Worm (Caenorhabditis elegans): Measurements from ENCODE around the gene clec-121.

clec-121 gene

DNA sequence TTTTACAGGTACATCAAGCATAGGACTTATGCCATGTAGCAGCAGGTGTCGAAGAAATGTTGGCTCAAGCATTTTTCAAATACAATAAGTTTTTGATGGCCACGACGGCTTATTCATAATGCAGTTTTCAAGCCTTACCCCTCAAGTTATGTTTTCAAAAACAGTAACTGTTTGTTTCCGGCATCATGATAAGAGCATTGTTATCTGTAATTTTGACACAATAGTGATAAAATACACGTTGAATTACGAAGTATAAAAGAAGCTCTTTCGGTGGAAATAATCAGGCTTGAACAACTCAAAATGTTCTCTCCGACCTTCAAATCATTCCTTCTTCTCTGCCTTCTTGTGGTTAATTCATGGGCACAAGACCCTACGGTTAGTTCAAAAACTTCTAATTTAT, at the start of gene clec-121:
Gene clec-121 (plus strand): TSS at position 301 of the 400 bp plus-strand sequence.
- no peak for TF ChIP-seq elt-1 (tag; optimal IDR thresholded peaks at IDR 0.05; ENCODE audit: borderline replicate concordance, insufficient read depth)

DNA sequence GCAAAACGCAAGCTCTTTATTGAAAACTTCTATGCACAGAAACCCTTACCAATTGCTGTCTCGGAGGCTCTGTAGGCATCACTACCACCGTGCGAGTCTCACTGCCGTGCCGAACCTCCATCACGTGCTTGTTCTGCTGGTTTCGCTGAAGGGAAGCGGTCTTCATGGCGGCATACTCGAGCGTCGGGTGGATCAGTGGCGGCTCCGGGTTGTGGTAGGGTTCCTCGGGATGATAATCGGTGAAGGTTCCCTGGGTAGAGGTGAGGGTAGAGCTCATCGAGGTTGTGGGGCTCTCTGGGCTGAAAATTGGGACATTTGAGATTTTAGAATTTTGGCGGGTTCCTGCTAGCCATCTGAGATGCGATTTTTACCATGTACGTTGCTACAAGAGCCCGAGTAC, 49.3 kb upstream of the clec-121 start:
- TF ChIP-seq unc-39 (tag; optimal IDR thresholded peaks at IDR 0.05) (no peak), lsy-2 (tag; optimal IDR thresholded peaks at IDR 0.05) (no peak), ces-1 (GFP tag; optimal IDR thresholded peaks at IDR 0.05) (no peak), blmp-1 (tag; optimal IDR thresholded peaks at IDR 0.05) (no peak), mep-1 (tag; optimal IDR thresholded peaks at IDR 0.05) (no peak), lin-32 (GFP tag; optimal IDR thresholded peaks at IDR 0.05) (no peak), nhr-12 (tag; optimal IDR thresholded peaks at IDR 0.05) (no peak), elt-1 (tag; optimal IDR thresholded peaks at IDR 0.05; ENCODE audit: borderline replicate concordance, insufficient read depth) (no peak), ceh-39 (tag; optimal IDR thresholded peaks at IDR 0.05) (no peak), lin-13 (tag; optimal IDR thresholded peaks at IDR 0.05) (no peak), drap-1 (GFP tag; optimal IDR thresholded peaks at IDR 0.05) (no peak), nhr-2 (tag; optimal IDR thresholded peaks at IDR 0.05) (no peak), nhr-28 (tag; optimal IDR thresholded peaks at IDR 0.05) (no peak), unc-120 (tag; optimal IDR thresholded peaks at IDR 0.05; ENCODE audit: poor library complexity, severe bottlenecking) (no peak), elt-3 (tag; optimal IDR thresholded peaks at IDR 0.05) (no peak), cnd-1 (tag; optimal IDR thresholded peaks at IDR 0.05) (no peak), ceh-83 (GFP tag; optimal IDR thresholded peaks at IDR 0.05) (no peak)

ce11 chrII:3053689-3054088, 48.4 kb upstream of the clec-121 start:
- TF ChIP-seq snpc-4 (tag; optimal IDR thresholded peaks at IDR 0.05) (no peak), zip-8 (tag; optimal IDR thresholded peaks at IDR 0.05) (no peak), tbx-8 (GFP tag; optimal IDR thresholded peaks at IDR 0.05) (no peak), nhr-28 (tag; optimal IDR thresholded peaks at IDR 0.05) (no peak), hlh-1 (tag; optimal IDR thresholded peaks at IDR 0.05) (no peak), sem-2 (GFP tag; optimal IDR thresholded peaks at IDR 0.05) (no peak), flh-1 (GFP tag; optimal IDR thresholded peaks at IDR 0.05) (no peak), blmp-1 (tag; optimal IDR thresholded peaks at IDR 0.05) (no peak), nhr-12 (tag; optimal IDR thresholded peaks at IDR 0.05) (no peak), ceh-39 (tag; optimal IDR thresholded peaks at IDR 0.05) (no peak), unc-39 (tag; optimal IDR thresholded peaks at IDR 0.05) (no peak), ces-1 (GFP tag; optimal IDR thresholded peaks at IDR 0.05) (no peak), ztf-11 (tag; optimal IDR thresholded peaks at IDR 0.05) (no peak)

ce11 chrII:3054221-3054620, 47.9 kb upstream of the clec-121 start, which contains the start of gene lido-13:
Gene lido-13, minus strand, starts transcription at chrII:3054321.
- TF ChIP-seq flh-1 (GFP tag; optimal IDR thresholded peaks at IDR 0.05) (no peak), blmp-1 (tag; optimal IDR thresholded peaks at IDR 0.05) (no peak), sptf-1 (tag; optimal IDR thresholded peaks at IDR 0.05) (no peak)

- TF ChIP-seq drap-1 (GFP tag; optimal IDR thresholded peaks at IDR 0.05) (no peak), pha-4 (tag; optimal IDR thresholded peaks at IDR 0.05) (peak; percentile 10)
Measured at ce11 chrII:3054622-3055021, 47.5 kb upstream of the clec-121 start.

DNA sequence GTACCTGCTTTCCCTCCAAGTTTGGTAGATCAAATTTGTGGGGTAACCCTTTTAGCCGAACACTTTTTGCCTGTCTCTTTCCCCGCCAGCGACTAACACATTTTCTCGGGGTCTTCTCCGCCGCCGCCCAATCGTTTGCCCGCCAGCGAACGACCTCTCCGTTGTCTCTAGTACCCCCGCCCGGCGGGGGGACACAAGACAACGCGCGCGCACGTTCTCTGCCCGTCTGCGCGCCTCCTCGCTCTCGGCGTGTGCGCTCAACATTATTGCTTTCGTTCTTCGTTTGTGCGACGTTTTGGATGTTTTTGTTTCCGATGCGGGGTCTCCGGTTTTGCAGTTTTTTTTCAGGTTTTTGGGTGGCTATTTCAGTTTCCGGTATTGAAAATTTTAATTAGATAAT, 46.6 kb upstream of the clec-121 start:
- peak; percentile 14 for TF ChIP-seq lin-13 (tag; optimal IDR thresholded peaks at IDR 0.05)
- no peak for TF ChIP-seq ceh-83 (GFP tag; optimal IDR thresholded peaks at IDR 0.05)
- TF ChIP-seq ham-2 (GFP tag; optimal IDR thresholded peaks at IDR 0.05) = peak; percentile 39
- peak; percentile 15 for TF ChIP-seq nhr-2 (tag; optimal IDR thresholded peaks at IDR 0.05)
- no peak for TF ChIP-seq tbx-8 (GFP tag; optimal IDR thresholded peaks at IDR 0.05)
- TF ChIP-seq unc-120 (tag; optimal IDR thresholded peaks at IDR 0.05; ENCODE audit: poor library complexity, severe bottlenecking) = no peak
- TF ChIP-seq mls-2 (tag; optimal IDR thresholded peaks at IDR 0.05) = peak; percentile 41

- TF ChIP-seq hlh-1 (tag; optimal IDR thresholded peaks at IDR 0.05) (no peak), lin-13 (tag; optimal IDR thresholded peaks at IDR 0.05) (no peak), elt-1 (tag; optimal IDR thresholded peaks at IDR 0.05; ENCODE audit: borderline replicate concordance, insufficient read depth) (no peak), ham-2 (GFP tag; optimal IDR thresholded peaks at IDR 0.05) (no peak), lsy-2 (tag; optimal IDR thresholded peaks at IDR 0.05) (no peak), snpc-4 (tag; optimal IDR thresholded peaks at IDR 0.05) (no peak), pha-4 (tag; optimal IDR thresholded peaks at IDR 0.05) (no peak), drap-1 (GFP tag; optimal IDR thresholded peaks at IDR 0.05) (no peak), ceh-43 (GFP tag; optimal IDR thresholded peaks at IDR 0.05) (no peak), ceh-39 (tag; optimal IDR thresholded peaks at IDR 0.05) (no peak), sem-2 (GFP tag; optimal IDR thresholded peaks at IDR 0.05) (no peak)
Measured at ce11 chrII:3056266-3056872, 45.7 kb upstream of the clec-121 start, which contains the start of gene lin-8. Gene lin-8, plus strand, starts transcription at chrII:3056822.

All from whole organism, mixed stage, embryonic.